Fruit fly (Drosophila melanogaster): ENCODE results near the gene Pus1.

dm6 chr3R:20635735-20636134, 43.3 kb upstream of the Pus1 start:
- TF ChIP-seq Sin3A (optimal IDR thresholded peaks at IDR 0.05): no peak
- no peak for TF ChIP-seq psq (optimal IDR thresholded peaks at IDR 0.05)
- no peak for TF ChIP-seq Myc (optimal IDR thresholded peaks at IDR 0.05)
- TF ChIP-seq insv (optimal IDR thresholded peaks at IDR 0.05): no peak
- TF ChIP-seq ttk (optimal IDR thresholded peaks at IDR 0.05): no peak
